Worm (Caenorhabditis elegans) whole organism, L2 larva: ENCODE data around the gene dlst-1.

Source experiments
- C34F6.9 ChIP-seq: fragments of 150-350 bp; optimal IDR thresholded peaks from 2 replicates; lab custom pipeline; 2014; ENCODE audit warnings: missing biosample characterization, missing genetic modification characterization
- F13H6.1 ChIP-seq: sonication (generic microtip); optimal IDR thresholded peaks from 2 replicates; lab custom pipeline; 2016; ENCODE audit warnings: missing genetic modification characterization, missing compliant biosample characterization
- R02D3.7 ChIP-seq: fragments of 150-350 bp; optimal IDR thresholded peaks from 2 replicates; lab custom pipeline; 2014; ENCODE audit warnings: missing biosample characterization, missing genetic modification characterization
- Y55F3AM.14 ChIP-seq: fragments of 200-800 bp; sonication (Bioruptor generic); optimal IDR thresholded peaks from 2 replicates; lab custom pipeline; 2018; ENCODE audit warnings: mild to moderate bottlenecking, missing genetic modification characterization, missing compliant biosample characterization
- ZK546.5 ChIP-seq: sonication (generic microtip); optimal IDR thresholded peaks from 2 replicates; lab custom pipeline; 2017; ENCODE audit warnings: missing biosample characterization, missing genetic modification characterization
- alr-1 ChIP-seq: fragments of 150-350 bp; optimal IDR thresholded peaks from 2 replicates; lab custom pipeline; 2014; ENCODE audit warnings: missing biosample characterization, missing genetic modification characterization
- aly-2 ChIP-seq: fragments of 150-350 bp; optimal IDR thresholded peaks from 2 replicates; lab custom pipeline; 2014; ENCODE audit warnings: missing biosample characterization, missing genetic modification characterization
- ama-1 ChIP-seq: fragments of 150-350 bp; optimal IDR thresholded peaks from 2 replicates; lab custom pipeline; 2018; ENCODE audit warnings: inconsistent platforms
- blmp-1 ChIP-seq: sonication (generic microtip); optimal IDR thresholded peaks from 2 replicates; lab custom pipeline; 2017; ENCODE audit warnings: missing genetic modification characterization, mild to moderate bottlenecking, missing compliant biosample characterization, antibody characterized with exemption, moderate library complexity; ENCODE audit not compliant: insufficient read depth
- ceh-16 ChIP-seq: fragments of 150-350 bp; optimal IDR thresholded peaks from 2 replicates; lab custom pipeline; 2014; ENCODE audit warnings: missing biosample characterization, missing genetic modification characterization
- ceh-82 ChIP-seq: fragments of 150-350 bp; optimal IDR thresholded peaks from 2 replicates; lab custom pipeline; 2014; ENCODE audit warnings: missing biosample characterization, missing genetic modification characterization
- crh-2 ChIP-seq: sonication (generic microtip); optimal IDR thresholded peaks from 2 replicates; lab custom pipeline; 2017; ENCODE audit warnings: missing biosample characterization, missing genetic modification characterization
- dmd-4 ChIP-seq: sonication (generic microtip); optimal IDR thresholded peaks from 2 replicates; lab custom pipeline; 2017; ENCODE audit warnings: missing biosample characterization, missing genetic modification characterization
- egl-27 ChIP-seq: sonication (generic microtip); optimal IDR thresholded peaks from 3 replicates; lab custom pipeline; 2017; ENCODE audit warnings: missing biosample characterization, missing genetic modification reagents, missing genetic modification characterization
- elt-1 ChIP-seq: fragments of 150-350 bp; optimal IDR thresholded peaks from 2 replicates; lab custom pipeline; 2014; ENCODE audit warnings: missing biosample characterization, missing genetic modification characterization
- elt-3 ChIP-seq: sonication (generic microtip); optimal IDR thresholded peaks from 2 replicates; lab custom pipeline; 2017; ENCODE audit warnings: missing biosample characterization, missing genetic modification characterization
- fos-1 ChIP-seq: fragments of 150-350 bp; optimal IDR thresholded peaks from 2 replicates; lab custom pipeline; 2014; ENCODE audit warnings: missing biosample characterization, missing genetic modification characterization
- gmeb-1 ChIP-seq: fragments of 150-350 bp; optimal IDR thresholded peaks from 2 replicates; lab custom pipeline; 2014; ENCODE audit warnings: missing biosample characterization, missing genetic modification characterization
- lin-11 ChIP-seq: fragments of 150-350 bp; sonication (generic microtip); optimal IDR thresholded peaks from 2 replicates; lab custom pipeline; 2014; ENCODE audit warnings: missing biosample characterization, missing genetic modification characterization, inconsistent platforms, mixed read lengths
- lin-13 ChIP-seq: fragments of 150-350 bp; optimal IDR thresholded peaks from 2 replicates; lab custom pipeline; 2014; ENCODE audit warnings: missing biosample characterization, missing genetic modification reagents, missing genetic modification characterization
- lin-39 ChIP-seq: fragments of 150-350 bp; optimal IDR thresholded peaks from 2 replicates; lab custom pipeline; 2014; ENCODE audit warnings: missing biosample characterization, missing genetic modification reagents, missing genetic modification characterization
- lsy-2 ChIP-seq, 2 experiments: fragments of 150-350 bp in 1 of 2; sonication (generic microtip) in 1 of 2; optimal IDR thresholded peaks; 2 replicates each; lab custom pipeline; 2014 to 2017; ENCODE audit warnings: missing biosample characterization in 2 of 2, missing genetic modification characterization in 2 of 2
- mab-5 ChIP-seq: fragments of 150-350 bp; optimal IDR thresholded peaks from 2 replicates; lab custom pipeline; 2014; ENCODE audit warnings: missing biosample characterization, missing genetic modification characterization
- mbf-1 ChIP-seq: sonication (generic microtip); optimal IDR thresholded peaks from 2 replicates; lab custom pipeline; 2017; ENCODE audit warnings: missing biosample characterization, missing genetic modification characterization
- mdl-1 ChIP-seq, 2 experiments: fragments of 150-350 bp in 1 of 2; sonication (generic microtip) in 1 of 2; optimal IDR thresholded peaks; 2 replicates each; lab custom pipeline; 2017; ENCODE audit warnings: missing biosample characterization in 2 of 2, missing genetic modification characterization in 2 of 2
- nhr-10 ChIP-seq: sonication (generic microtip); optimal IDR thresholded peaks from 2 replicates; lab custom pipeline; 2017; ENCODE audit warnings: missing biosample characterization, missing genetic modification characterization
- nhr-11 ChIP-seq: fragments of 150-350 bp; optimal IDR thresholded peaks from 2 replicates; lab custom pipeline; 2014; ENCODE audit warnings: missing biosample characterization, missing genetic modification characterization
- nhr-12 ChIP-seq: fragments of 150-350 bp; optimal IDR thresholded peaks from 2 replicates; lab custom pipeline; 2014; ENCODE audit warnings: missing biosample characterization, missing genetic modification characterization
- nhr-129 ChIP-seq: fragments of 150-350 bp; optimal IDR thresholded peaks from 2 replicates; lab custom pipeline; 2014; ENCODE audit warnings: missing biosample characterization, missing genetic modification characterization
- nhr-21 ChIP-seq: fragments of 150-350 bp; optimal IDR thresholded peaks from 2 replicates; lab custom pipeline; 2014; ENCODE audit warnings: missing biosample characterization, missing genetic modification characterization
- nhr-23 ChIP-seq: fragments of 150-350 bp; optimal IDR thresholded peaks from 2 replicates; lab custom pipeline; 2014; ENCODE audit warnings: missing biosample characterization, missing genetic modification reagents, missing genetic modification characterization
- nhr-237 ChIP-seq: fragments of 150-350 bp; optimal IDR thresholded peaks from 2 replicates; lab custom pipeline; 2014; ENCODE audit warnings: missing biosample characterization, missing genetic modification characterization
- nhr-25 ChIP-seq: fragments of 150-350 bp; sonication (generic microtip); optimal IDR thresholded peaks from 3 replicates; lab custom pipeline; 2014; ENCODE audit warnings: missing biosample characterization, missing genetic modification characterization
- nhr-6 ChIP-seq: fragments of 150-350 bp; optimal IDR thresholded peaks from 2 replicates; lab custom pipeline; 2014; ENCODE audit warnings: missing biosample characterization, missing genetic modification characterization
- nhr-77 ChIP-seq: fragments of 150-350 bp; optimal IDR thresholded peaks from 2 replicates; lab custom pipeline; 2014; ENCODE audit warnings: missing biosample characterization, missing genetic modification characterization
- peb-1 ChIP-seq: fragments of 150-350 bp; optimal IDR thresholded peaks from 2 replicates; lab custom pipeline; 2014; ENCODE audit warnings: missing biosample characterization, missing genetic modification characterization
- sem-4 ChIP-seq: fragments of 150-350 bp; optimal IDR thresholded peaks from 2 replicates; lab custom pipeline; 2014; ENCODE audit warnings: missing biosample characterization, missing genetic modification reagents, missing genetic modification characterization
- skn-1 ChIP-seq: sonication (generic microtip); optimal IDR thresholded peaks from 2 replicates; lab custom pipeline; 2017; ENCODE audit warnings: missing biosample characterization, missing genetic modification characterization
- sma-3 ChIP-seq: sonication (generic microtip); optimal IDR thresholded peaks from 2 replicates; lab custom pipeline; 2016; ENCODE audit warnings: missing genetic modification reagents, missing genetic modification characterization, missing compliant biosample characterization
- sma-9 ChIP-seq, 2 experiments: fragments of 150-350 bp in 1 of 2; sonication (generic microtip) in 1 of 2; optimal IDR thresholded peaks; 2 replicates each; lab custom pipeline; 2014 to 2016; ENCODE audit warnings: missing genetic modification characterization in 2 of 2, mild to moderate bottlenecking in 1 of 2, missing biosample characterization in 1 of 2, missing compliant biosample characterization in 1 of 2, missing genetic modification reagents in 1 of 2, moderate library complexity in 1 of 2
- snpc-4 ChIP-seq: fragments of 150-350 bp; optimal IDR thresholded peaks from 2 replicates; lab custom pipeline; 2014; ENCODE audit warnings: missing biosample characterization, missing genetic modification characterization
- unc-39 ChIP-seq: fragments of 150-350 bp; optimal IDR thresholded peaks from 2 replicates; lab custom pipeline; 2014; ENCODE audit warnings: missing biosample characterization, missing genetic modification characterization
- unc-55 ChIP-seq: fragments of 150-350 bp; sonication (generic microtip); optimal IDR thresholded peaks from 3 replicates; lab custom pipeline; 2014; ENCODE audit warnings: missing biosample characterization, missing genetic modification reagents, missing genetic modification characterization
- unc-62 ChIP-seq: fragments of 150-350 bp; optimal IDR thresholded peaks from 2 replicates; lab custom pipeline; 2014; ENCODE audit warnings: missing biosample characterization, missing genetic modification reagents, missing genetic modification characterization
- zag-1 ChIP-seq: fragments of 150-350 bp; optimal IDR thresholded peaks from 2 replicates; lab custom pipeline; 2014; ENCODE audit warnings: missing biosample characterization, missing genetic modification characterization
- ztf-1 ChIP-seq: fragments of 200-800 bp; sonication (Bioruptor generic); conservative IDR thresholded peaks from 2 replicates; pipeline ENCODE4 v1.3.6; 2022; ENCODE audit warnings: missing genetic modification characterization, missing compliant biosample characterization
- ztf-11 ChIP-seq: sonication (generic microtip); optimal IDR thresholded peaks from 2 replicates; lab custom pipeline; 2017; ENCODE audit warnings: missing biosample characterization, missing genetic modification characterization
- ztf-4 ChIP-seq: fragments of 150-350 bp; optimal IDR thresholded peaks from 2 replicates; lab custom pipeline; 2014; ENCODE audit warnings: missing biosample characterization, missing genetic modification characterization

dlst-1 gene

ce11 chrV:6661658-6662057 lies 47.2 kb downstream of the dlst-1 start:
- TF ChIP-seq mdl-1 (tag; optimal IDR thresholded peaks at IDR 0.05; lab: Kevin White, UChicago) (no peak), nhr-129 (tag; lab: Kevin White, UChicago) (no peak), ztf-4 (tag; lab: Kevin White, UChicago) (no peak), unc-55 (GFP tag; lab: Kevin White, UChicago) (peak; percentile 39), F13H6.1 (tag; lab: Kevin White, UChicago) (peak; percentile 15), nhr-237 (tag; lab: Kevin White, UChicago) (no peak), nhr-77 (no peak), sma-9 (GFP tag; optimal IDR thresholded peaks at IDR 0.05; lab: Kevin White, UChicago) (peak; percentile 19), sma-9 (tag; optimal IDR thresholded peaks at IDR 0.05; lab: Kevin White, UChicago) (no peak), ceh-82 (tag; lab: Kevin White, UChicago) (no peak), C34F6.9 (tag; lab: Kevin White, UChicago) (peak; percentile 49), lsy-2 (tag; optimal IDR thresholded peaks at IDR 0.05; lab: Kevin White, UChicago) (peak in 1 of 2 experiments; percentile 21), crh-2 (tag; lab: Kevin White, UChicago) (peak; percentile 3)

DNA sequence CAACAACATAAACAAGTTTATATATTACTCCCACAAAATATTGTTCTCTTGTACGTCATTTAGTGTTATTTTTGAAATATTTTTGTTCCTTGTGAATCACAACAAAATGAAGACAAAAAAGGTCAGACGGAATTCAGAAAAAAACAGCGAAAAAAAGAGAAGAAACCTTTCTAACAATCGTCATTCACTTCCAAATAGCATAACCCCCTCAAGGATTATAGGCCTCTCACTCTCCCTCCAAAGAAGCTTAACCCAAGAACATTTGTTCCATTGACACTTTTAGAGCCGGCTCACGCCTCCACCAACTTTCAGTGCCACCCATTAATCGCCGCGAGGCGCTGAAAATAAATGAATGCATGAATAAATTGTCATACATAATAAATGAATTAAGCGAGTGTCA lies 49.4 kb downstream of the dlst-1 start:
- TF ChIP-seq fos-1 (tag; lab: Kevin White, UChicago) (no peak), unc-55 (GFP tag; lab: Kevin White, UChicago) (peak; percentile 51)

- no peak for TF ChIP-seq ztf-1 (GFP tag; lab: Robert Waterston, UW)
- no peak for TF ChIP-seq aly-2 (tag; lab: Kevin White, UChicago)
- peak; percentile 54 for TF ChIP-seq lin-11 (tag; lab: Kevin White, UChicago)
- TF ChIP-seq egl-27 (tag; lab: Kevin White, UChicago): no peak
- no peak for TF ChIP-seq skn-1
- no peak for TF ChIP-seq peb-1 (tag; lab: Kevin White, UChicago)
- TF ChIP-seq crh-2 (tag; lab: Kevin White, UChicago): peak; percentile 1
- TF ChIP-seq unc-55 (GFP tag; lab: Kevin White, UChicago): peak; percentile 68
- no peak for TF ChIP-seq elt-1 (tag; lab: Kevin White, UChicago)
- TF ChIP-seq nhr-6 (tag; lab: Kevin White, UChicago): no peak
- no peak for TF ChIP-seq ZK546.5 (tag; lab: Kevin White, UChicago)
- no peak for TF ChIP-seq nhr-23 (tag; lab: Kevin White, UChicago)
- peak; percentile 14 for TF ChIP-seq sma-9 (GFP tag; optimal IDR thresholded peaks at IDR 0.05; lab: Kevin White, UChicago)
- no peak for TF ChIP-seq sma-9 (tag; optimal IDR thresholded peaks at IDR 0.05; lab: Kevin White, UChicago)
- no peak for TF ChIP-seq lin-39 (tag; lab: Kevin White, UChicago)
- TF ChIP-seq fos-1 (tag; lab: Kevin White, UChicago): peak; percentile 38
- TF ChIP-seq nhr-21: no peak
- TF ChIP-seq unc-62 (GFP tag; lab: Kevin White, UChicago): no peak
- peak; percentile 42 for TF ChIP-seq Y55F3AM.14
- TF ChIP-seq ztf-11: no peak
- TF ChIP-seq ceh-16 (tag; lab: Kevin White, UChicago): no peak
- TF ChIP-seq ama-1 (lab: Kevin White, UChicago): no peak
- peak; percentile 60 for TF ChIP-seq snpc-4 (tag; lab: Kevin White, UChicago)
- no peak for TF ChIP-seq nhr-237 (tag; lab: Kevin White, UChicago)
- TF ChIP-seq sma-3: no peak
- no peak for TF ChIP-seq unc-39 (tag; lab: Kevin White, UChicago)
- TF ChIP-seq lin-13: peak; percentile 9
- TF ChIP-seq nhr-11 (tag; lab: Kevin White, UChicago): no peak
- no peak for TF ChIP-seq alr-1 (tag; lab: Kevin White, UChicago)
- TF ChIP-seq blmp-1 (tag; lab: Kevin White, UChicago): no peak
- TF ChIP-seq mdl-1 (tag; optimal IDR thresholded peaks at IDR 0.05; lab: Kevin White, UChicago): peak in 1 of 2 experiments; percentile 57
- TF ChIP-seq F13H6.1 (tag; lab: Kevin White, UChicago): peak; percentile 46
- TF ChIP-seq lsy-2 (tag; optimal IDR thresholded peaks at IDR 0.05; lab: Kevin White, UChicago): peak in 1 of 2 experiments; percentile 43
- peak; percentile 88 for TF ChIP-seq ceh-82 (tag; lab: Kevin White, UChicago)
- no peak for TF ChIP-seq nhr-25
- no peak for TF ChIP-seq nhr-77
- TF ChIP-seq zag-1 (tag; lab: Kevin White, UChicago): peak; percentile 66
- TF ChIP-seq nhr-12 (tag; lab: Kevin White, UChicago): no peak
- no peak for TF ChIP-seq mbf-1 (tag; lab: Kevin White, UChicago)
- no peak for TF ChIP-seq gmeb-1 (tag; lab: Kevin White, UChicago)
- no peak for TF ChIP-seq dmd-4 (tag; lab: Kevin White, UChicago)
- TF ChIP-seq sem-4 (tag; lab: Kevin White, UChicago): no peak
- no peak for TF ChIP-seq ztf-4 (tag; lab: Kevin White, UChicago)
- no peak for TF ChIP-seq nhr-10 (tag; lab: Kevin White, UChicago)
- no peak for TF ChIP-seq R02D3.7
- peak; percentile 67 for TF ChIP-seq nhr-129 (tag; lab: Kevin White, UChicago)
- TF ChIP-seq elt-3: no peak
- TF ChIP-seq C34F6.9 (tag; lab: Kevin White, UChicago): peak; percentile 52
- no peak for TF ChIP-seq mab-5 (tag; lab: Kevin White, UChicago)
- TF ChIP-seq, all 48 proteins: peak for 15
Observed at ce11 chrV:6658765-6659164, 50.1 kb downstream of the dlst-1 start.
